Fruit fly (Drosophila melanogaster): Measurements from ENCODE around the gene CG9747.

CG9747 gene

DNA sequence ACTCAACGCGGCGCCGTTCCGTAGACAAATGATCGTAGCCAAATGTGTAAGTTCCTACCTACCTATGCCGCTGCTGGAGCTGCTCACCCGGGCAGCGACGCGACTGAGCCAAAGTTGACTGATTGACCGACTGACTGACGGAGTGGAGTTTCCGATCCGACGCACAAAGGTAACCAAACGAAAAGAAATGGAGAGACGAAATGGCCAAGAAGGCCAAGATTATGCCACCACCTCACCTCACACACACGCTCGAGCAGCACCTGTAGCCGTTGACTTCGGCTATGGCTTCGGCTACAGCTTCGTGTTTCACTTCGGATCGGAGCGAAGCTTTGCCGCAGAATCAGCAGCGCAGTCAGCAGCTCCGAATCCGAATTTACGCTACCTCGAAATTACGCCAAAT is at the start of gene CG9747:
CG9747 (minus strand) TSS at position 206 of the 400 bp plus-strand sequence.
- TF ChIP-seq pan (optimal IDR thresholded peaks at IDR 0.05) (no peak), Dll (optimal IDR thresholded peaks at IDR 0.05) (no peak), EcR (GFP tag; optimal IDR thresholded peaks at IDR 0.05) (no peak), CG8478 (optimal IDR thresholded peaks at IDR 0.05) (no peak), usp (GFP tag; optimal IDR thresholded peaks at IDR 0.05) (no peak)

DNA sequence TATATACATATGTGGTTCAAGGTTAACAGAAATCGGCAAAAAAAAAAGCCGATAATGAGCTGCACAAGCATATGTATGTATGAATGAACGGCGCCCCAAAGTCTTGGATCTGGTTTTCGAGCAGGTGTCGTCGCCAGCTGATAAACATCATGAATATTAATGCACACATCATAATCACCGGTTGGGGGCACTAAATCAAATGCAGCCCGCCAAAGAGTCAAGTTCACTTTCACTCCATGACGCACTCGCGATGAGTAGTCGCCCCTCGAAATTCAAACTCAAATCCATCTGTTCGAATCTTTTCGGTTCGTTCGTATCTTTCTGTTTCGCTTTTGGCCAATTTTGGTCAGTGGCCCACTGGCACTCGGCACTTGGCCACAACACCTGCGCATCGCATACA is 49.2 kb upstream of the CG9747 start:
- TF ChIP-seq usp (GFP tag; optimal IDR thresholded peaks at IDR 0.05), result no peak
- no peak for TF ChIP-seq CG8478 (optimal IDR thresholded peaks at IDR 0.05)
- TF ChIP-seq EcR (GFP tag; optimal IDR thresholded peaks at IDR 0.05), result no peak
- no peak for TF ChIP-seq Dll (optimal IDR thresholded peaks at IDR 0.05)
- TF ChIP-seq psq (optimal IDR thresholded peaks at IDR 0.05), result no peak

DNA sequence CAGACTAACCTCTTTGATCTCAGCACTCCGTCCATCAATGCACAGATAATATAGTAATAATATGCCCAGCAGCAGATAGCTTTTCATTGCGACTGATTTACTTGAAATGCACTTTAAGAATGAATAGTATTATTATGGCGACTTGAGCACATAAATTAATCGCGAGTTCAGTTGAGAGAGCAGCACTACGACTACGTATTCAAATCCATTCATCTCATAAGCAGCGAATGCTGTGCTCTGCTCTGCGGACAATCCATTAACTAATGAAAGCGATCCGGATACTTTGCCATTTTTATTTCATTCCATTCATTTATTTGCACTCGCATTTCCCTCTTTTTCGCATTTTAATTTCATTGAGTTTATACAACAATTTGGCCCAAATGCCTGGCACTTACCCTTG is 46.6 kb upstream of the CG9747 start, which contains the start of gene CG43448:
CG43448 (minus strand) TSS at position 101 of the 400 bp plus-strand sequence.
- TF ChIP-seq usp (GFP tag; optimal IDR thresholded peaks at IDR 0.05) (no peak), psq (optimal IDR thresholded peaks at IDR 0.05) (no peak), CG8478 (optimal IDR thresholded peaks at IDR 0.05) (no peak), Dll (optimal IDR thresholded peaks at IDR 0.05) (no peak), pan (optimal IDR thresholded peaks at IDR 0.05) (no peak), EcR (GFP tag; optimal IDR thresholded peaks at IDR 0.05) (no peak)

- TF ChIP-seq EcR (GFP tag; optimal IDR thresholded peaks at IDR 0.05), result no peak
- TF ChIP-seq CG8478 (optimal IDR thresholded peaks at IDR 0.05), result no peak
- TF ChIP-seq pan (optimal IDR thresholded peaks at IDR 0.05), result no peak
- TF ChIP-seq psq (optimal IDR thresholded peaks at IDR 0.05), result no peak
- TF ChIP-seq Dll (optimal IDR thresholded peaks at IDR 0.05), result no peak
- no peak for TF ChIP-seq usp (GFP tag; optimal IDR thresholded peaks at IDR 0.05)
These were observed 45.9 kb upstream of the CG9747 start for dm6 chr3R:30236994-30237393.

- TF ChIP-seq EcR (GFP tag; optimal IDR thresholded peaks at IDR 0.05) (no peak), psq (optimal IDR thresholded peaks at IDR 0.05) (no peak)
These were observed 44.2 kb upstream of the CG9747 start for dm6 chr3R:30235253-30235652.

- no peak for TF ChIP-seq pan (optimal IDR thresholded peaks at IDR 0.05)
- TF ChIP-seq EcR (GFP tag; optimal IDR thresholded peaks at IDR 0.05), result no peak
- no peak for TF ChIP-seq usp (GFP tag; optimal IDR thresholded peaks at IDR 0.05)
- TF ChIP-seq psq (optimal IDR thresholded peaks at IDR 0.05), result no peak
- no peak for TF ChIP-seq Dll (optimal IDR thresholded peaks at IDR 0.05)
- TF ChIP-seq CG8478 (optimal IDR thresholded peaks at IDR 0.05), result no peak
These were observed 33.5 kb upstream of the CG9747 start for dm6 chr3R:30224577-30224976.

dm6 chr3R:30222236-30222635 is 31.2 kb upstream of the CG9747 start:
- TF ChIP-seq Dll (optimal IDR thresholded peaks at IDR 0.05) (no peak), usp (GFP tag; optimal IDR thresholded peaks at IDR 0.05) (no peak), pan (optimal IDR thresholded peaks at IDR 0.05) (no peak), EcR (GFP tag; optimal IDR thresholded peaks at IDR 0.05) (no peak), psq (optimal IDR thresholded peaks at IDR 0.05) (no peak), CG8478 (optimal IDR thresholded peaks at IDR 0.05) (no peak)

DNA sequence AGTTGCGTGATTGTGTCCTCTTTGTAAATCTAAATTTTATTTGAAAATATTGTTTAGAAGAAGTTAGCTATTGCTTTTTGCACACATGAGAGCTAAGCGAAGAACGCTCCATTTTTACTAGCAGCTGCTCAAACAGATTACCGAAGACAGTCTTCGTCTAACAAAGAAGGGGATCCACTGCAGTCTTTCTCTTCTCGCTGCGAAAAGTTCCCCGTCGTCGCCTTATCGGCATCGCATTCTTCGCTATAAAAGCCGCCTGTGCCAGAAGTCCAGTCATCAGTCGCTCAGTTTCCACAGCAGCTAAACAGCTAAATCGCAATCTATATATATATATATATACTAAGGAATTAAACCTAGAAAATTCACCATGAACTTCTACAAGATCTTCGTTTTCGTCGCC is 25.2 kb upstream of the CG9747 start, which contains the start of gene CecC:
CecC (plus strand) TSS at position 275 of the 400 bp plus-strand sequence.
- TF ChIP-seq CG8478 (optimal IDR thresholded peaks at IDR 0.05) (no peak), psq (optimal IDR thresholded peaks at IDR 0.05) (no peak), Dll (optimal IDR thresholded peaks at IDR 0.05) (no peak), pan (optimal IDR thresholded peaks at IDR 0.05) (no peak), EcR (GFP tag; optimal IDR thresholded peaks at IDR 0.05) (no peak), usp (GFP tag; optimal IDR thresholded peaks at IDR 0.05) (no peak)

- TF ChIP-seq EcR (GFP tag; optimal IDR thresholded peaks at IDR 0.05), result no peak
- TF ChIP-seq CG8478 (optimal IDR thresholded peaks at IDR 0.05), result no peak
- no peak for TF ChIP-seq pan (optimal IDR thresholded peaks at IDR 0.05)
- no peak for TF ChIP-seq Dll (optimal IDR thresholded peaks at IDR 0.05)
- TF ChIP-seq usp (GFP tag; optimal IDR thresholded peaks at IDR 0.05), result no peak
These were observed 24.0 kb upstream of the CG9747 start for dm6 chr3R:30215020-30215419.

DNA sequence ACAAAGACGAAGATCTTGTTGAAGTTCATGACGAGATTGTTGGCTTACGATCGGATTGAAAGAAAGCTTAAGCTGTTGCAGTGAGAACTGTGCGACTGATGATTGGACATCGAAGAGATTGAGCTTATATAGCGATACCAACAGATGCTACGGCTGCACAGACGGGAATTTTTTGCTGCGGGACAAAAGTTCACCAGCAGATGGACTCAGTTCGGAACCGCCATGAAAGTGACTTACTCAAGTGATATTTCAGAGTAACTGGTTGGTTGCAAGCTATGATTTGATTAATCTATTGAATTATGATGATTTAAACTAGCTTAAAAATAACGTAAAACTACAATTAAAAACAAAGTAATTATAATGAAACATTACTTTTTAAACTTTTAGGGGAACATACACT is 22.6 kb upstream of the CG9747 start, which contains the start of gene CecB:
CecB (minus strand) TSS at position 101 of the 400 bp plus-strand sequence.
- TF ChIP-seq CG8478 (optimal IDR thresholded peaks at IDR 0.05) (no peak), usp (GFP tag; optimal IDR thresholded peaks at IDR 0.05) (no peak), psq (optimal IDR thresholded peaks at IDR 0.05) (no peak), EcR (GFP tag; optimal IDR thresholded peaks at IDR 0.05) (no peak), Dll (optimal IDR thresholded peaks at IDR 0.05) (no peak), pan (optimal IDR thresholded peaks at IDR 0.05) (no peak)

DNA sequence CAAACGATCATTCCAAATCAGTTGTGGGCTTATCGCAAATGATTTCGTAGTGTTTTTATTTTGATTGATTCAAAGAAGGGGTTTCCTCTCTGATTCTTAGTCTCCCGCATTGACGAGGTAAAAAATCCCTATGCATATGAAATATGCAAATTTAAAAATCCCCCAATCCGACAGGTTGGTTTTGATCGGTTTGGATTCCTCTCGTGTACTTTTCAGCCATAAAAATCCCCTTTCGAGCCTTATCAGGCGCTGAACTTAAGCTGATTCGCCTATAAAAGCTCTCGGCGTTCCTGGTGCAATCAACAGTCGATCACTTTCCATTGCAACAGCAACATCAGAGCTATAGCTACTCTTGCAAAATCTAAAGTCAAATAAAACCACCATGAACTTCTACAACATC is 20.8 kb upstream of the CG9747 start, which contains the start of gene CecA2:
CecA2 (plus strand) TSS at position 301 of the 400 bp plus-strand sequence.
- TF ChIP-seq Dll (optimal IDR thresholded peaks at IDR 0.05) (no peak), pan (optimal IDR thresholded peaks at IDR 0.05) (no peak), CG8478 (optimal IDR thresholded peaks at IDR 0.05) (no peak), EcR (GFP tag; optimal IDR thresholded peaks at IDR 0.05) (no peak), usp (GFP tag; optimal IDR thresholded peaks at IDR 0.05) (no peak), psq (optimal IDR thresholded peaks at IDR 0.05) (no peak)

dm6 chr3R:30210560-30210959 is 19.5 kb upstream of the CG9747 start, which contains the start of gene CecA1:
Gene CecA1 (plus strand): TSS chr3R:30210874.
- TF ChIP-seq Dll (optimal IDR thresholded peaks at IDR 0.05) (no peak), CG8478 (optimal IDR thresholded peaks at IDR 0.05) (no peak), psq (optimal IDR thresholded peaks at IDR 0.05) (no peak), usp (GFP tag; optimal IDR thresholded peaks at IDR 0.05) (no peak), pan (optimal IDR thresholded peaks at IDR 0.05) (no peak), EcR (GFP tag; optimal IDR thresholded peaks at IDR 0.05) (no peak)

- no peak for TF ChIP-seq CG8478 (optimal IDR thresholded peaks at IDR 0.05)
- no peak for TF ChIP-seq pan (optimal IDR thresholded peaks at IDR 0.05)
- TF ChIP-seq EcR (GFP tag; optimal IDR thresholded peaks at IDR 0.05), result no peak
- no peak for TF ChIP-seq usp (GFP tag; optimal IDR thresholded peaks at IDR 0.05)
- TF ChIP-seq Dll (optimal IDR thresholded peaks at IDR 0.05), result no peak
- no peak for TF ChIP-seq psq (optimal IDR thresholded peaks at IDR 0.05)
These were observed 18.6 kb upstream of the CG9747 start, which contains the start of gene Anp for dm6 chr3R:30209648-30210047. Gene Anp (plus strand): TSS chr3R:30209948.

Measured in whole organism.